Fruit fly (Drosophila melanogaster) Kc167 (cell line): ENCODE measurements around the gene Sgt.

ENCODE experiments used
- Sin3A ChIP-seq: fragments of >200 bp; optimal IDR thresholded peaks from 2 replicates; lab custom pipeline; 2018; ENCODE audit warnings: missing external identifiers
- insv ChIP-seq: fragments of >200 bp; optimal IDR thresholded peaks from 3 replicates; lab custom pipeline; 2018; ENCODE audit warnings: missing external identifiers

DNA sequence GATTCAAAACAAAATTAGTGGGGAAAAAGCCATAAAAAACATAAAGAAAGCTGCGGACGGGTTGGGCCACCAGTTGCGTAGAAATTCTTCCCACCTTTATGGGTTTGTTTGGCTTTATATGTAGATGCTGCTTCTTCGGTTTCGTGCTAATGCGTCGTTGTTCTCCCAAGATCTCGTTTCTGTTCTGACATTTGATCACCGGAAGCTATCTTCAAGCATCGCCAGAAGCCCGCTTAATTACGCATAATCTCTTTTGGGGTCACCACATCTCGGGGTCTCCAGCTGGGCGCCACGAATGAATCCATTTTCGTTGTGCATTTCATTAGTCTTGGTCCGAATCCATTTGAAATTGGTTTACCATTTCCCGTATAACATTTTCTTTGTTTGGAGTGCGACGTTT is 24.4 kb downstream of the Sgt start:
- TF ChIP-seq Sin3A: no peak
- TF ChIP-seq insv (lab: Kevin White, UChicago): no peak
